Worm (Caenorhabditis elegans): ENCODE measurements around the gene Y42H9AR.2.
A peak's percentile ranks its signal among the peaks of the same experiment; 100 is the strongest.

Y42H9AR.2 gene

ce11 chrIV:8073660-8074059 lies 26.0 kb upstream of the Y42H9AR.2 start:
- TF ChIP-seq lin-29 (GFP tag; IDR thresholded peaks at IDR 0.05) (0 out of 2 replicates have a peak, but pooled peaks have one; percentile 21), egl-43 (GFP tag; IDR thresholded peaks at IDR 0.05) (0 out of 2 replicates have a peak, but pooled peaks have one; percentile 42), lin-38 (GFP tag; IDR thresholded peaks at IDR 0.05) (0 out of 2 replicates have a peak, but pooled peaks have one; percentile 3), D1046.2 (GFP tag; IDR thresholded peaks at IDR 0.05) (0 out of 2 replicates have a peak, but pooled peaks have one; percentile 49), hmg-1.1 (GFP tag; IDR thresholded peaks at IDR 0.05) (0 out of 2 replicates have a peak, but pooled peaks have one; percentile 16), set-16 (GFP tag; IDR thresholded peaks at IDR 0.05) (peak; percentile 73; the same call in 1 of the 2 replicates), snpc-1.2 (GFP tag; IDR thresholded peaks at IDR 0.05) (peak; percentile 69; the same call in 1 of the 2 replicates), dmd-6 (GFP tag; IDR thresholded peaks at IDR 0.05) (peak; percentile 27; the same call in 1 of the 2 replicates)

- TF ChIP-seq zfp-2 (tag; optimal IDR thresholded peaks at IDR 0.05) (no peak), set-16 (GFP tag; IDR thresholded peaks at IDR 0.05) (no peak), nhr-77 (tag; optimal IDR thresholded peaks at IDR 0.05) (no peak), php-3 (GFP tag; IDR thresholded peaks at IDR 0.05) (no peak), madf-5 (GFP tag; IDR thresholded peaks at IDR 0.05) (no peak), zip-11 (GFP tag; IDR thresholded peaks at IDR 0.05) (no peak), aha-1 (tag) (no peak), dpl-1 (GFP tag; optimal IDR thresholded peaks at IDR 0.05) (no peak), hif-1 (tag; optimal IDR thresholded peaks at IDR 0.05) (no peak), ceh-20 (GFP tag; IDR thresholded peaks at IDR 0.05) (no peak), nhr-48 (tag; optimal IDR thresholded peaks at IDR 0.05) (no peak), F44E2.7 (GFP tag; IDR thresholded peaks at IDR 0.05) (no peak), fkh-10 (GFP tag; optimal IDR thresholded peaks at IDR 0.05) (no peak), nhr-102 (tag; optimal IDR thresholded peaks at IDR 0.05) (no peak), arid-1 (GFP tag; conservative IDR thresholded peaks at IDR 0.05) (no peak), nhr-6 (tag; optimal IDR thresholded peaks at IDR 0.05) (no peak)
These were observed 24.2 kb upstream of the Y42H9AR.2 start for ce11 chrIV:8075516-8075915.

- TF ChIP-seq vab-7 (GFP tag; IDR thresholded peaks at IDR 0.05) (no peak), nhr-6 (tag; optimal IDR thresholded peaks at IDR 0.05) (no peak), spr-1 (tag; optimal IDR thresholded peaks at IDR 0.05) (no peak), egl-27 (tag; optimal IDR thresholded peaks at IDR 0.05) (no peak), set-16 (GFP tag; IDR thresholded peaks at IDR 0.05) (no peak)
These were observed 23.2 kb upstream of the Y42H9AR.2 start for ce11 chrIV:8076511-8076910.

ce11 chrIV:8080166-8080565 lies 19.5 kb upstream of the Y42H9AR.2 start:
- TF ChIP-seq hmg-1.1 (GFP tag; IDR thresholded peaks at IDR 0.05) (0 out of 2 replicates have a peak, but pooled peaks have one; percentile 4), lin-13 (GFP tag; optimal IDR thresholded peaks at IDR 0.05) (no peak), aha-1 (tag) (peak; percentile 56), unc-62 (GFP tag; optimal IDR thresholded peaks at IDR 0.05 in 1 of 2) (peak in 1 of 2 experiments; percentile 90), unc-62 (tag; optimal IDR thresholded peaks at IDR 0.05) (no peak)

DNA sequence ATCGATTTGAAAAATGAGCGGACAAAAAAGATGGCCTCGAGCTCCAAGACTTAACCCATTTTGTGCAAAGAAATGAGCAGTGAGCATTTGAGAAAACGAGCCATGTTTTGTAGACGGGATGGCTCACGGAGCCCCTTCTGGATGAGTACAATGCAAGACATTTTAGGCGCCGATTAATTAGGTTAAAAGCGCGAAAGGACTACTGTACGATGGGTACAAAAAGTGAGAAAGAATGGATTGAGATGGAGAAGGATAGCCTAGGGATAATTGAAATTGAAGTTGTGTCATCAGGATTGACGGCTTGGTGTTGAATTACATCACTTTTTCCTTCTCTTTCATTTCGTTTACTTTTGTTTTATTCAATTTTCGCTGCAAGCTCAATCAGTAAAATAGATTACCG lies 18.9 kb upstream of the Y42H9AR.2 start:
- no peak for TF ChIP-seq Y48G9A.11 (GFP tag; IDR thresholded peaks at IDR 0.05)
- peak; percentile 37 for TF ChIP-seq aha-1 (tag)

DNA sequence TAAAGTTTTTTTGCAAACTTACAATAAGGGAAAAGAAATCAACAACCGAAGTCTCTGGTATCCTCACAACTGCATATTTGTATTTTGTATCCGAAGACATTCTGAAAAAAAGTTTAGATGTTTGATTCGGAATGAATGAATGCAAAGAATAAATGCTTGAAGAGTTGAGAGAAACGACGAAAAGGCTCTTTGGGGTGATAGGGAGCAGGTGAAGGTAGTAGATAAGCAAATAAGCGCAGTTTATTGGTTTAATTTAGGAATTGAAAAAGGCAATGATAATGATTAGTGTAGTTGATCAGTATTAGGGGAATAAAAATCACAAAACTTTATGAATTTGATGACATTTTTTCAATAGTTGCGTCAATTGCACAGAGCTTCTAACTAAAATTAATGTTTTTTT lies 13.1 kb upstream of the Y42H9AR.2 start, which contains the start of gene nsy-7:
nsy-7 (minus strand) TSS at position 101 of the 400 bp plus-strand sequence.
- TF ChIP-seq vab-7 (GFP tag; IDR thresholded peaks at IDR 0.05) (no peak), nhr-102 (tag; optimal IDR thresholded peaks at IDR 0.05) (no peak), daf-8 (GFP tag; IDR thresholded peaks at IDR 0.05) (no peak), unc-130 (GFP tag; optimal IDR thresholded peaks at IDR 0.05) (no peak), Y105C5A.15 (GFP tag; IDR thresholded peaks at IDR 0.05) (no peak), lin-39 (tag; optimal IDR thresholded peaks at IDR 0.05) (no peak), ceh-32 (tag; optimal IDR thresholded peaks at IDR 0.05; ENCODE audit: poor library complexity) (no peak), duxl-1 (tag; optimal IDR thresholded peaks at IDR 0.05; ENCODE audit: poor library complexity) (no peak), mxl-3 (GFP tag; optimal IDR thresholded peaks at IDR 0.05) (no peak), lin-13 (GFP tag; optimal IDR thresholded peaks at IDR 0.05) (no peak), lin-15B (tag; optimal IDR thresholded peaks at IDR 0.05) (no peak), lim-7 (GFP tag; IDR thresholded peaks at IDR 0.05) (no peak), ztf-7 (tag; optimal IDR thresholded peaks at IDR 0.05) (no peak), hlh-11 (tag; optimal IDR thresholded peaks at IDR 0.05) (no peak), nhr-42 (GFP tag; IDR thresholded peaks at IDR 0.05) (no peak), mdl-1 (tag; optimal IDR thresholded peaks at IDR 0.05) (no peak)

Measured in whole organism, L4 larva.